Worm (Caenorhabditis elegans): ENCODE measurements around the gene W08E12.5.

- no peak for TF ChIP-seq dao-5 (tag; optimal IDR thresholded peaks at IDR 0.05)
- no peak for TF ChIP-seq him-1 (tag; optimal IDR thresholded peaks at IDR 0.05)
These were observed 38.8 kb upstream of the W08E12.5 start for ce11 chrIV:3261761-3262160.

All from whole organism, L4/young adult.